Fruit fly (Drosophila melanogaster): ENCODE data around the gene CG7194.

Gene CG7194

dm6 chr3L:8323817-8324216 lies 20.0 kb upstream of the CG7194 start:
- TF ChIP-seq CG9948 (tag; optimal IDR thresholded peaks at IDR 0.05) (no peak), Pif1B (GFP tag; optimal IDR thresholded peaks at IDR 0.05) (no peak), gl (tag; optimal IDR thresholded peaks at IDR 0.05) (no peak), CG32121 (GFP tag; IDR thresholded peaks at IDR 0.05) (no peak), rn (GFP tag; IDR thresholded peaks at IDR 0.05) (no peak), CG12605 (GFP tag; IDR thresholded peaks at IDR 0.05) (no peak), fd96Ca (GFP tag; IDR thresholded peaks at IDR 0.05) (no peak), CG10348 (GFP tag; IDR thresholded peaks at IDR 0.05) (no peak), Pif1A (GFP tag; optimal IDR thresholded peaks at IDR 0.05) (no peak), CG15710 (tag; optimal IDR thresholded peaks at IDR 0.05) (no peak), CG8301 (tag; optimal IDR thresholded peaks at IDR 0.05) (no peak), CG4496 (GFP tag; IDR thresholded peaks at IDR 0.05) (no peak), CG17806 (tag; optimal IDR thresholded peaks at IDR 0.05) (no peak), CG14655 (GFP tag; optimal IDR thresholded peaks at IDR 0.05) (no peak)

DNA sequence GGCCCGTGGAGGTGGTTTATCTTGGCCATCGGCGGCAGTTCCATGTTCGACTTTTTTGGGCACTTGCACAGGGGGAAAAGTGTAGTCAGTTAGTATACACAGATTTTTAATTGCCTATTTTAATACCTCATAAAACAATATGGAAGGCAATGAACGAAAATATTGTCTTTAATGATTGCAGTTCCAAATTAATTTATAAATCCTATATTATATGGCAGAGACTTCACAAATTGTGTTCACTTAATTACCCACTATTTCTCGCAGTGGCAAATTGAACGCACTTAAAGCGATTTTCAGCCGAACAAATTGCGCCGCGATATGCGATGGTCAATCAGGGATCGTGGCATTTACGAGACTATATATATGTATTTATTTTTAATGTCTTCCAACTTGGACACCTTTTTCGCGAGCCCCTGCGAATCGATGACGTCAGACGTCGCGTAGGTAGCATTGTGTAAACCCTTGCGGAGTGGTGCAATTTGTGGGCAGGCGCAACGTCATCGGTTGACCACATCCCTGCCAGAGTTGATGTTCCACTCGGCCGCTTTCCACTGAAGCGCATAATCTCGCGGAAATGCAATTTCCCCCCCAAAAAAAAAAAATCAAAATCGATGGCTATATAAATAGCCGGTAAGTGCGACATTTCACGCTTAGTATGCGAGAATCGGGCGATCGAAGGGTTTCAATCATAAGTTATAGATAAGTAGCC lies 16.4 kb upstream of the CG7194 start, which contains the start of gene CG13670:
TSS of gene CG13670 (plus strand) at position 659 of the 709 bp plus-strand sequence.
- TF ChIP-seq CG8301 (tag; optimal IDR thresholded peaks at IDR 0.05) (peak; percentile 4), Ets98B (GFP tag; IDR thresholded peaks at IDR 0.05) (peak; percentile 60), Pif1B (GFP tag; optimal IDR thresholded peaks at IDR 0.05) (no peak), EcR (GFP tag; optimal IDR thresholded peaks at IDR 0.05) (no peak), CG12605 (GFP tag; IDR thresholded peaks at IDR 0.05) (no peak), rn (GFP tag; IDR thresholded peaks at IDR 0.05) (no peak), D1 (tag; optimal IDR thresholded peaks at IDR 0.05) (no peak), CG10348 (GFP tag; IDR thresholded peaks at IDR 0.05) (no peak), Snoo (tag; optimal IDR thresholded peaks at IDR 0.05) (no peak), fd96Ca (GFP tag; IDR thresholded peaks at IDR 0.05) (no peak), CG32121 (GFP tag; IDR thresholded peaks at IDR 0.05) (peak; percentile 56; the same call in 1 of the 2 replicates), Pif1A (GFP tag; optimal IDR thresholded peaks at IDR 0.05) (peak; percentile 16)

DNA sequence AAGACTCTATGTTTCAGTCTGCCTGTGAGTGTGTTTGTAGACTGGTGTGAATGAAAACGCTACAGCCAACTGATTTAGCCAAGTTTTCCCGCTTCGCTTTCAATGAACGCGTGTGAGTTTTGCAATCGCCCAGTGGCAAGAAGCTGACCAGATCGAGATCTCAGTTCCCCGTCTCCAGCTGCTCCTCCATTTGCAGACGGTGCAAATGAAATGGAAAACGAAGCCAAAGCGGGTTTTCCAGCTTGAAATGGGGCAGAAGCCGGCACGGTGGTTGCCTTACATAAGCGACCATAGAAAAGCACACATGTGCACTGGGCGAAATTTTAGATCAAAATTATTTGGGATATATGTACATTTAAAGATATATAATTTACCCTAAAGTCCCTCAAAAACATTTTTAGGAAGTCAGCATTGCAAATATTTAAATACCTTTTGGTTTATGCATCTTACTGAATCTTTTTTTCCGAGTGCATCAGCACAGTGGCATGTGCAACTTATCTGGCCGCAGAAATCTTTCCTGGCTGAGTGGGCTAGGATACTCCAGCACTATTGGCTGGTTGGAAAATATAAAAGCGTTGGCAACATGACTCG lies 15.2 kb upstream of the CG7194 start, which contains the start of gene CG43059:
TSS of gene CG43059 (minus strand) at position 51 of the 591 bp plus-strand sequence.
- no peak for TF ChIP-seq CG13204 (GFP tag; optimal IDR thresholded peaks at IDR 0.05)
- TF ChIP-seq Pif1A (GFP tag; optimal IDR thresholded peaks at IDR 0.05): peak; percentile 38
- TF ChIP-seq CG14655 (GFP tag; optimal IDR thresholded peaks at IDR 0.05): peak; percentile 82
- TF ChIP-seq CG4496 (GFP tag; IDR thresholded peaks at IDR 0.05): peak; percentile 91
- TF ChIP-seq fd96Ca (GFP tag; IDR thresholded peaks at IDR 0.05): peak; percentile 87
- TF ChIP-seq CG12605 (GFP tag; IDR thresholded peaks at IDR 0.05): peak; percentile 82
- TF ChIP-seq CG8159 (tag; optimal IDR thresholded peaks at IDR 0.05): no peak
- peak; percentile 93 for TF ChIP-seq CG32121 (GFP tag; IDR thresholded peaks at IDR 0.05)
- TF ChIP-seq CG10348 (GFP tag; IDR thresholded peaks at IDR 0.05): peak; percentile 56; the same call in 1 of the 2 replicates
- TF ChIP-seq CG34367 (tag; optimal IDR thresholded peaks at IDR 0.05): no peak
- TF ChIP-seq Ets98B (GFP tag; IDR thresholded peaks at IDR 0.05): peak; percentile 92
- peak; percentile 82 for TF ChIP-seq rn (GFP tag; IDR thresholded peaks at IDR 0.05)
- peak; percentile 88 for TF ChIP-seq CG8301 (tag; optimal IDR thresholded peaks at IDR 0.05)
- no peak for TF ChIP-seq EcR (GFP tag; optimal IDR thresholded peaks at IDR 0.05)
- no peak for TF ChIP-seq Snoo (tag; optimal IDR thresholded peaks at IDR 0.05)

dm6 chr3L:8315141-8315816 lies 11.4 kb upstream of the CG7194 start, which contains the start of gene Cpsf6:
Cpsf6 (minus strand) TSS chr3L:8315502.
- no peak for TF ChIP-seq CG8301 (tag; optimal IDR thresholded peaks at IDR 0.05)
- no peak for TF ChIP-seq Pif1A (GFP tag; optimal IDR thresholded peaks at IDR 0.05)
- TF ChIP-seq CG12605 (GFP tag; IDR thresholded peaks at IDR 0.05): no peak
- no peak for TF ChIP-seq CG32121 (GFP tag; IDR thresholded peaks at IDR 0.05)
- TF ChIP-seq CG34367 (tag; optimal IDR thresholded peaks at IDR 0.05): peak; percentile 17
- no peak for TF ChIP-seq CG14655 (GFP tag; optimal IDR thresholded peaks at IDR 0.05)
- peak; percentile 13 for TF ChIP-seq CG17806 (tag; optimal IDR thresholded peaks at IDR 0.05)
- TF ChIP-seq CG8159 (tag; optimal IDR thresholded peaks at IDR 0.05): no peak
- TF ChIP-seq Snoo (tag; optimal IDR thresholded peaks at IDR 0.05): no peak
- TF ChIP-seq fd96Ca (GFP tag; IDR thresholded peaks at IDR 0.05): no peak
- no peak for TF ChIP-seq CG10348 (GFP tag; IDR thresholded peaks at IDR 0.05)
- TF ChIP-seq rn (GFP tag; IDR thresholded peaks at IDR 0.05): no peak
- peak; percentile 42; the same call in 1 of the 3 replicates for TF ChIP-seq CG4496 (GFP tag; IDR thresholded peaks at IDR 0.05)
- TF ChIP-seq CG13204 (GFP tag; optimal IDR thresholded peaks at IDR 0.05): no peak
- no peak for TF ChIP-seq CG15710 (tag; optimal IDR thresholded peaks at IDR 0.05)
- peak; percentile 19; the same call in 1 of the 2 replicates for TF ChIP-seq Ets98B (GFP tag; IDR thresholded peaks at IDR 0.05)
- no peak for TF ChIP-seq D1 (tag; optimal IDR thresholded peaks at IDR 0.05)
- TF ChIP-seq Pif1B (GFP tag; optimal IDR thresholded peaks at IDR 0.05): no peak
- TF ChIP-seq gl (tag; optimal IDR thresholded peaks at IDR 0.05): no peak
- TF ChIP-seq CG9948 (tag; optimal IDR thresholded peaks at IDR 0.05): peak; percentile 6
- no peak for TF ChIP-seq EcR (GFP tag; optimal IDR thresholded peaks at IDR 0.05)

dm6 chr3L:8314788-8315140 lies 10.9 kb upstream of the CG7194 start:
- TF ChIP-seq CG17806 (tag; optimal IDR thresholded peaks at IDR 0.05): no peak
- no peak for TF ChIP-seq fd96Ca (GFP tag; IDR thresholded peaks at IDR 0.05)
- peak; percentile 32 for TF ChIP-seq Pif1A (GFP tag; optimal IDR thresholded peaks at IDR 0.05)
- peak; percentile 63; the same call in 2 of the 3 replicates for TF ChIP-seq CG4496 (GFP tag; IDR thresholded peaks at IDR 0.05)
- TF ChIP-seq Ets98B (GFP tag; IDR thresholded peaks at IDR 0.05): peak; percentile 48; the same call in 1 of the 2 replicates
- no peak for TF ChIP-seq CG8159 (tag; optimal IDR thresholded peaks at IDR 0.05)
- no peak for TF ChIP-seq CG15710 (tag; optimal IDR thresholded peaks at IDR 0.05)
- TF ChIP-seq EcR (GFP tag; optimal IDR thresholded peaks at IDR 0.05): no peak
- no peak for TF ChIP-seq CG34367 (tag; optimal IDR thresholded peaks at IDR 0.05)

Measured in whole organism, pupa.